Worm (Caenorhabditis elegans) whole organism, mixed stage, embryonic: ENCODE measurements around the gene F08G12.11.

Source experiments
- bed-3 ChIP-seq: fragments of 200-800 bp; sonication (Bioruptor generic); optimal IDR thresholded peaks from 3 replicates; lab custom pipeline; 2018; ENCODE audit warnings: mild to moderate bottlenecking, missing genetic modification characterization, moderate library complexity, missing compliant biosample characterization
- ceh-83 ChIP-seq: fragments of 200-800 bp; sonication (Bioruptor generic); optimal IDR thresholded peaks from 2 replicates; lab custom pipeline; 2018; ENCODE audit warnings: mild to moderate bottlenecking, missing genetic modification characterization, missing compliant biosample characterization
- cnd-1 ChIP-seq: fragments of 200-800 bp; sonication (Bioruptor generic); optimal IDR thresholded peaks from 2 replicates; lab custom pipeline; 2018; ENCODE audit warnings: mild to moderate bottlenecking, missing genetic modification characterization, missing compliant biosample characterization
- elt-1 ChIP-seq: sonication (generic microtip); optimal IDR thresholded peaks from 2 replicates; lab custom pipeline; 2017; ENCODE audit warnings: missing genetic modification characterization, mild to moderate bottlenecking, missing compliant biosample characterization, antibody characterized with exemption, moderate library complexity, borderline replicate concordance; ENCODE audit not compliant: insufficient read depth
- lin-13 ChIP-seq: fragments of 150-350 bp; optimal IDR thresholded peaks from 2 replicates; lab custom pipeline; 2014; ENCODE audit warnings: missing biosample characterization, missing genetic modification characterization
- lin-32 ChIP-seq: fragments of 200-800 bp; sonication (Bioruptor generic); optimal IDR thresholded peaks from 2 replicates; lab custom pipeline; 2018; ENCODE audit warnings: mild to moderate bottlenecking, missing genetic modification characterization, missing compliant biosample characterization
- lsy-2 ChIP-seq: fragments of 150-350 bp; optimal IDR thresholded peaks from 2 replicates; lab custom pipeline; 2014; ENCODE audit warnings: missing biosample characterization, missing genetic modification characterization
- mep-1 ChIP-seq: fragments of 150-350 bp; optimal IDR thresholded peaks from 2 replicates; lab custom pipeline; 2017; ENCODE audit warnings: missing biosample characterization, missing genetic modification reagents, missing genetic modification characterization, inconsistent platforms
- nhr-237 ChIP-seq: fragments of 150-350 bp; optimal IDR thresholded peaks from 2 replicates; lab custom pipeline; 2014; ENCODE audit warnings: missing biosample characterization, missing genetic modification characterization
- nhr-28 ChIP-seq: fragments of 150-350 bp; optimal IDR thresholded peaks from 2 replicates; lab custom pipeline; 2014; ENCODE audit warnings: missing biosample characterization, missing genetic modification characterization
- snpc-4 ChIP-seq: fragments of 150-350 bp; optimal IDR thresholded peaks from 2 replicates; lab custom pipeline; 2014; ENCODE audit warnings: missing biosample characterization, missing genetic modification characterization
- sptf-1 ChIP-seq: sonication (generic microtip); optimal IDR thresholded peaks from 2 replicates; lab custom pipeline; 2017; ENCODE audit warnings: mild to moderate bottlenecking, missing genetic modification characterization, moderate library complexity, missing compliant biosample characterization
- unc-39 ChIP-seq: fragments of 150-350 bp; optimal IDR thresholded peaks from 2 replicates; lab custom pipeline; 2014; ENCODE audit warnings: missing biosample characterization, missing genetic modification characterization
- ztf-11 ChIP-seq: fragments of 150-350 bp; optimal IDR thresholded peaks from 2 replicates; lab custom pipeline; 2014; ENCODE audit warnings: missing biosample characterization, missing genetic modification characterization

- TF ChIP-seq elt-1 (tag; lab: Kevin White, UChicago) (no peak), sptf-1 (tag; lab: Kevin White, UChicago) (no peak), ztf-11 (no peak), mep-1 (tag; lab: Kevin White, UChicago) (no peak), lsy-2 (no peak), nhr-28 (tag; lab: Kevin White, UChicago) (no peak), ceh-83 (no peak), lin-13 (tag; lab: Kevin White, UChicago) (no peak), snpc-4 (tag; lab: Kevin White, UChicago) (no peak), nhr-237 (tag; lab: Kevin White, UChicago) (no peak), bed-3 (GFP tag; lab: Kevin White, UChicago) (no peak), cnd-1 (tag; lab: Kevin White, UChicago) (no peak), unc-39 (no peak), lin-32 (GFP tag; lab: Kevin White, UChicago) (no peak)
Measured at ce11 chrX:11290528-11290927, 24.8 kb downstream of the F08G12.11 start.
